Worm (Caenorhabditis elegans) whole organism, mixed stage, embryonic: ENCODE data around the gene glr-8.

Experiments
- M03D4.4 ChIP-seq: sonication (generic microtip); optimal IDR thresholded peaks from 2 replicates; lab custom pipeline; 2017; ENCODE audit warnings: mild to moderate bottlenecking, missing genetic modification characterization, missing compliant biosample characterization
- ceh-83 ChIP-seq: fragments of 200-800 bp; sonication (Bioruptor generic); optimal IDR thresholded peaks from 2 replicates; lab custom pipeline; 2018; ENCODE audit warnings: mild to moderate bottlenecking, missing genetic modification characterization, missing compliant biosample characterization
- ces-1 ChIP-seq: fragments of 150-350 bp; optimal IDR thresholded peaks from 2 replicates; lab custom pipeline; 2014; ENCODE audit warnings: missing biosample characterization, missing genetic modification reagents, missing genetic modification characterization
- drap-1 ChIP-seq: fragments of 200-800 bp; sonication (Bioruptor generic); optimal IDR thresholded peaks from 3 replicates; lab custom pipeline; 2018; ENCODE audit warnings: mild to moderate bottlenecking, missing genetic modification characterization, missing compliant biosample characterization
- elt-1 ChIP-seq: sonication (generic microtip); optimal IDR thresholded peaks from 2 replicates; lab custom pipeline; 2017; ENCODE audit warnings: missing genetic modification characterization, mild to moderate bottlenecking, missing compliant biosample characterization, antibody characterized with exemption, moderate library complexity, borderline replicate concordance; ENCODE audit not compliant: insufficient read depth
- elt-3 ChIP-seq: fragments of 150-350 bp; optimal IDR thresholded peaks from 2 replicates; lab custom pipeline; 2014; ENCODE audit warnings: missing biosample characterization, missing genetic modification characterization
- lsy-2 ChIP-seq: fragments of 150-350 bp; optimal IDR thresholded peaks from 2 replicates; lab custom pipeline; 2014; ENCODE audit warnings: missing biosample characterization, missing genetic modification characterization
- mep-1 ChIP-seq: fragments of 150-350 bp; optimal IDR thresholded peaks from 2 replicates; lab custom pipeline; 2017; ENCODE audit warnings: missing biosample characterization, missing genetic modification reagents, missing genetic modification characterization, inconsistent platforms
- nhr-28 ChIP-seq: fragments of 150-350 bp; optimal IDR thresholded peaks from 2 replicates; lab custom pipeline; 2014; ENCODE audit warnings: missing biosample characterization, missing genetic modification characterization
- nhr-76 ChIP-seq: sonication (generic microtip); optimal IDR thresholded peaks from 2 replicates; lab custom pipeline; 2017; ENCODE audit warnings: missing biosample characterization, missing genetic modification characterization
- pha-4 ChIP-seq: fragments of 150-350 bp; optimal IDR thresholded peaks from 2 replicates; lab custom pipeline; 2018; ENCODE audit warnings: missing biosample characterization, missing genetic modification reagents, missing genetic modification characterization
- snpc-4 ChIP-seq: fragments of 150-350 bp; optimal IDR thresholded peaks from 2 replicates; lab custom pipeline; 2014; ENCODE audit warnings: missing biosample characterization, missing genetic modification characterization
- unc-62 ChIP-seq: fragments of 150-350 bp; optimal IDR thresholded peaks from 2 replicates; lab custom pipeline; 2014; ENCODE audit warnings: missing biosample characterization, missing genetic modification reagents, missing genetic modification characterization

- TF ChIP-seq snpc-4 (tag; lab: Kevin White, UChicago) (no peak), lsy-2 (tag; lab: Kevin White, UChicago) (no peak), nhr-28 (tag; lab: Kevin White, UChicago) (no peak), elt-1 (tag; lab: Kevin White, UChicago) (no peak), M03D4.4 (no peak), pha-4 (no peak), ces-1 (GFP tag; lab: Kevin White, UChicago) (no peak), ceh-83 (no peak), mep-1 (tag; lab: Kevin White, UChicago) (no peak), nhr-76 (tag; lab: Kevin White, UChicago) (no peak), elt-3 (no peak), drap-1 (no peak), unc-62 (GFP tag; lab: Kevin White, UChicago) (no peak)
These were observed 42.8 kb upstream of the glr-8 start, which contains the start of gene C15B12.2 for ce11 chrX:6462995-6463462.
